Worm (Caenorhabditis elegans) whole organism, L2 larva: ENCODE results near the gene W02B12.1.

ENCODE experiments used
- C34F6.9 ChIP-seq: fragments of 150-350 bp; optimal IDR thresholded peaks from 2 replicates; lab custom pipeline; 2014; ENCODE audit warnings: missing biosample characterization, missing genetic modification characterization
- F13H6.1 ChIP-seq: sonication (generic microtip); optimal IDR thresholded peaks from 2 replicates; lab custom pipeline; 2016; ENCODE audit warnings: missing genetic modification characterization, missing compliant biosample characterization
- Y55F3AM.14 ChIP-seq: fragments of 200-800 bp; sonication (Bioruptor generic); optimal IDR thresholded peaks from 2 replicates; lab custom pipeline; 2018; ENCODE audit warnings: mild to moderate bottlenecking, missing genetic modification characterization, missing compliant biosample characterization
- ZK546.5 ChIP-seq: sonication (generic microtip); optimal IDR thresholded peaks from 2 replicates; lab custom pipeline; 2017; ENCODE audit warnings: missing biosample characterization, missing genetic modification characterization
- alr-1 ChIP-seq: fragments of 150-350 bp; optimal IDR thresholded peaks from 2 replicates; lab custom pipeline; 2014; ENCODE audit warnings: missing biosample characterization, missing genetic modification characterization
- aly-2 ChIP-seq: fragments of 150-350 bp; optimal IDR thresholded peaks from 2 replicates; lab custom pipeline; 2014; ENCODE audit warnings: missing biosample characterization, missing genetic modification characterization
- ama-1 ChIP-seq: fragments of 150-350 bp; optimal IDR thresholded peaks from 2 replicates; lab custom pipeline; 2018; ENCODE audit warnings: inconsistent platforms
- ceh-16 ChIP-seq: fragments of 150-350 bp; optimal IDR thresholded peaks from 2 replicates; lab custom pipeline; 2014; ENCODE audit warnings: missing biosample characterization, missing genetic modification characterization
- ceh-82 ChIP-seq: fragments of 150-350 bp; optimal IDR thresholded peaks from 2 replicates; lab custom pipeline; 2014; ENCODE audit warnings: missing biosample characterization, missing genetic modification characterization
- crh-2 ChIP-seq: sonication (generic microtip); optimal IDR thresholded peaks from 2 replicates; lab custom pipeline; 2017; ENCODE audit warnings: missing biosample characterization, missing genetic modification characterization
- egl-27 ChIP-seq: sonication (generic microtip); optimal IDR thresholded peaks from 3 replicates; lab custom pipeline; 2017; ENCODE audit warnings: missing biosample characterization, missing genetic modification reagents, missing genetic modification characterization
- elt-1 ChIP-seq: fragments of 150-350 bp; optimal IDR thresholded peaks from 2 replicates; lab custom pipeline; 2014; ENCODE audit warnings: missing biosample characterization, missing genetic modification characterization
- fos-1 ChIP-seq: fragments of 150-350 bp; optimal IDR thresholded peaks from 2 replicates; lab custom pipeline; 2014; ENCODE audit warnings: missing biosample characterization, missing genetic modification characterization
- gmeb-1 ChIP-seq: fragments of 150-350 bp; optimal IDR thresholded peaks from 2 replicates; lab custom pipeline; 2014; ENCODE audit warnings: missing biosample characterization, missing genetic modification characterization
- lin-11 ChIP-seq: fragments of 150-350 bp; sonication (generic microtip); optimal IDR thresholded peaks from 2 replicates; lab custom pipeline; 2014; ENCODE audit warnings: missing biosample characterization, missing genetic modification characterization, inconsistent platforms, mixed read lengths
- lin-13 ChIP-seq: fragments of 150-350 bp; optimal IDR thresholded peaks from 2 replicates; lab custom pipeline; 2014; ENCODE audit warnings: missing biosample characterization, missing genetic modification reagents, missing genetic modification characterization
- lin-39 ChIP-seq: fragments of 150-350 bp; optimal IDR thresholded peaks from 2 replicates; lab custom pipeline; 2014; ENCODE audit warnings: missing biosample characterization, missing genetic modification reagents, missing genetic modification characterization
- lsy-2 ChIP-seq, 2 experiments: fragments of 150-350 bp in 1 of 2; sonication (generic microtip) in 1 of 2; optimal IDR thresholded peaks; 2 replicates each; lab custom pipeline; 2014 to 2017; ENCODE audit warnings: missing biosample characterization in 2 of 2, missing genetic modification characterization in 2 of 2
- mab-5 ChIP-seq: fragments of 150-350 bp; optimal IDR thresholded peaks from 2 replicates; lab custom pipeline; 2014; ENCODE audit warnings: missing biosample characterization, missing genetic modification characterization
- mbf-1 ChIP-seq: sonication (generic microtip); optimal IDR thresholded peaks from 2 replicates; lab custom pipeline; 2017; ENCODE audit warnings: missing biosample characterization, missing genetic modification characterization
- mdl-1 ChIP-seq, 2 experiments: fragments of 150-350 bp in 1 of 2; sonication (generic microtip) in 1 of 2; optimal IDR thresholded peaks; 2 replicates each; lab custom pipeline; 2017; ENCODE audit warnings: missing biosample characterization in 2 of 2, missing genetic modification characterization in 2 of 2
- nhr-10 ChIP-seq: sonication (generic microtip); optimal IDR thresholded peaks from 2 replicates; lab custom pipeline; 2017; ENCODE audit warnings: missing biosample characterization, missing genetic modification characterization
- nhr-11 ChIP-seq: fragments of 150-350 bp; optimal IDR thresholded peaks from 2 replicates; lab custom pipeline; 2014; ENCODE audit warnings: missing biosample characterization, missing genetic modification characterization
- nhr-12 ChIP-seq: fragments of 150-350 bp; optimal IDR thresholded peaks from 2 replicates; lab custom pipeline; 2014; ENCODE audit warnings: missing biosample characterization, missing genetic modification characterization
- nhr-129 ChIP-seq: fragments of 150-350 bp; optimal IDR thresholded peaks from 2 replicates; lab custom pipeline; 2014; ENCODE audit warnings: missing biosample characterization, missing genetic modification characterization
- nhr-23 ChIP-seq: fragments of 150-350 bp; optimal IDR thresholded peaks from 2 replicates; lab custom pipeline; 2014; ENCODE audit warnings: missing biosample characterization, missing genetic modification reagents, missing genetic modification characterization
- nhr-237 ChIP-seq: fragments of 150-350 bp; optimal IDR thresholded peaks from 2 replicates; lab custom pipeline; 2014; ENCODE audit warnings: missing biosample characterization, missing genetic modification characterization
- nhr-25 ChIP-seq: fragments of 150-350 bp; sonication (generic microtip); optimal IDR thresholded peaks from 3 replicates; lab custom pipeline; 2014; ENCODE audit warnings: missing biosample characterization, missing genetic modification characterization
- nhr-6 ChIP-seq: fragments of 150-350 bp; optimal IDR thresholded peaks from 2 replicates; lab custom pipeline; 2014; ENCODE audit warnings: missing biosample characterization, missing genetic modification characterization
- nhr-77 ChIP-seq: fragments of 150-350 bp; optimal IDR thresholded peaks from 2 replicates; lab custom pipeline; 2014; ENCODE audit warnings: missing biosample characterization, missing genetic modification characterization
- peb-1 ChIP-seq: fragments of 150-350 bp; optimal IDR thresholded peaks from 2 replicates; lab custom pipeline; 2014; ENCODE audit warnings: missing biosample characterization, missing genetic modification characterization
- sem-4 ChIP-seq: fragments of 150-350 bp; optimal IDR thresholded peaks from 2 replicates; lab custom pipeline; 2014; ENCODE audit warnings: missing biosample characterization, missing genetic modification reagents, missing genetic modification characterization
- skn-1 ChIP-seq: sonication (generic microtip); optimal IDR thresholded peaks from 2 replicates; lab custom pipeline; 2017; ENCODE audit warnings: missing biosample characterization, missing genetic modification characterization
- sma-3 ChIP-seq: sonication (generic microtip); optimal IDR thresholded peaks from 2 replicates; lab custom pipeline; 2016; ENCODE audit warnings: missing genetic modification reagents, missing genetic modification characterization, missing compliant biosample characterization
- sma-9 ChIP-seq, 2 experiments: fragments of 150-350 bp in 1 of 2; sonication (generic microtip) in 1 of 2; optimal IDR thresholded peaks; 2 replicates each; lab custom pipeline; 2014 to 2016; ENCODE audit warnings: missing genetic modification characterization in 2 of 2, mild to moderate bottlenecking in 1 of 2, missing biosample characterization in 1 of 2, missing compliant biosample characterization in 1 of 2, missing genetic modification reagents in 1 of 2, moderate library complexity in 1 of 2
- snpc-4 ChIP-seq: fragments of 150-350 bp; optimal IDR thresholded peaks from 2 replicates; lab custom pipeline; 2014; ENCODE audit warnings: missing biosample characterization, missing genetic modification characterization
- unc-55 ChIP-seq: fragments of 150-350 bp; sonication (generic microtip); optimal IDR thresholded peaks from 3 replicates; lab custom pipeline; 2014; ENCODE audit warnings: missing biosample characterization, missing genetic modification reagents, missing genetic modification characterization
- unc-62 ChIP-seq: fragments of 150-350 bp; optimal IDR thresholded peaks from 2 replicates; lab custom pipeline; 2014; ENCODE audit warnings: missing biosample characterization, missing genetic modification reagents, missing genetic modification characterization
- zag-1 ChIP-seq: fragments of 150-350 bp; optimal IDR thresholded peaks from 2 replicates; lab custom pipeline; 2014; ENCODE audit warnings: missing biosample characterization, missing genetic modification characterization
- ztf-1 ChIP-seq: fragments of 200-800 bp; sonication (Bioruptor generic); conservative IDR thresholded peaks from 2 replicates; pipeline ENCODE4 v1.3.6; 2022; ENCODE audit warnings: missing genetic modification characterization, missing compliant biosample characterization
- ztf-11 ChIP-seq: sonication (generic microtip); optimal IDR thresholded peaks from 2 replicates; lab custom pipeline; 2017; ENCODE audit warnings: missing biosample characterization, missing genetic modification characterization
- ztf-4 ChIP-seq: fragments of 150-350 bp; optimal IDR thresholded peaks from 2 replicates; lab custom pipeline; 2014; ENCODE audit warnings: missing biosample characterization, missing genetic modification characterization

W02B12.1 gene

DNA sequence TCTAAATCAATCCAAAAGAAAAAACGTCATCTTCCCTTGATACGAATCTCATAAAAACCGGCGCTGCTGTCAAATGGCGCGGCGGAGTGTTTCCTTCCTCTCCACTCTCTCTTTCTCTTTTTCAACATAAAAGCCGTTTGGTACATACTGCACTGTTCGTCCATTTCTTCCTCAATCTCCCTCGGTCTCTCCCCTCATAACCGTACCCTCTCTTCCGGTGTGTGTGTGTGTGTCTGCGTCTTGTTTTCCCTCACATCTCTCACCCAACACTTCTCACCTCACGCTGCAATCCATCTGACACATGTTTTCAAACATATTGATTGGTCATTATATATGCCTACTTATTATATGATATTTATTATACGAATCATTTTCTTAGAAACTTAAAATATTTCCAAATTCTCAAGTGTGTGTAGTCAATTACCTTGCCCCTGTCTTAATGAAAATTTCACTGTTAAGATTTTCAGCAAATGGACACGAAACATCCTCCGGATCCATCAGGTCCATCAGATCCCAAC is 15.7 kb downstream of the W02B12.1 start, which contains the start of the genes aars-1 and rga-1 (continued):
- TF ChIP-seq sma-9 (GFP tag; optimal IDR thresholded peaks at IDR 0.05; lab: Kevin White, UChicago) (peak; percentile 83), sma-9 (tag; optimal IDR thresholded peaks at IDR 0.05; lab: Kevin White, UChicago) (no peak), nhr-237 (tag; lab: Kevin White, UChicago) (no peak), lsy-2 (tag; optimal IDR thresholded peaks at IDR 0.05; lab: Kevin White, UChicago) (peak in 1 of 2 experiments; percentile 70), ztf-11 (no peak), lin-39 (tag; lab: Kevin White, UChicago) (no peak), snpc-4 (tag; lab: Kevin White, UChicago) (no peak), gmeb-1 (no peak), elt-1 (no peak), unc-55 (GFP tag; lab: Kevin White, UChicago) (peak; percentile 50), nhr-11 (tag; lab: Kevin White, UChicago) (no peak), ztf-1 (GFP tag; lab: Robert Waterston, UW) (no peak), crh-2 (peak; percentile 39), nhr-77 (tag; lab: Kevin White, UChicago) (no peak)

DNA sequence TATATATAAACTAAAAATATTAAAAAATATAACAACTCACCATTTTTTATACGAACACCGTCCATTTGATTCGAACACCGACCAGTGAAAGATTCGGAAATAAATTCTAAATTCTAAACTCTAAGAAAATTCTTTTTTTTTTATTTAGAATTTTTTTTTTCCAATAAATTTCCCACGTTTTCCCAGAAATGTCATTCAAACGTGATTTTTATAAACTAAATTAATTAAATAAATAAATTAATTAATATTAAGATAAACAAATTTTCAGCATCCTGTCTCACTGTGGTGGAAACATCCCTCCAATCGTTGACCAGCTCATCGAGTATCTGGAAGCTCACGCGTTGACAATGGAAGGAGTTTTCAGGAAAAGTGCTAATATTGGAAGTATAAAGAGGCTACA is 18.7 kb downstream of the W02B12.1 start, which contains the start of gene klp-17:
Gene klp-17, minus strand, starts transcription at position 101 of the 400 bp plus-strand sequence.
- TF ChIP-seq lin-13 (no peak), F13H6.1 (tag; lab: Kevin White, UChicago) (no peak), sma-3 (GFP tag; lab: Kevin White, UChicago) (no peak), nhr-11 (tag; lab: Kevin White, UChicago) (no peak), peb-1 (tag; lab: Kevin White, UChicago) (no peak), zag-1 (no peak), nhr-25 (no peak), nhr-10 (tag; lab: Kevin White, UChicago) (no peak), nhr-23 (no peak), C34F6.9 (tag; lab: Kevin White, UChicago) (no peak), crh-2 (no peak), unc-62 (no peak)

DNA sequence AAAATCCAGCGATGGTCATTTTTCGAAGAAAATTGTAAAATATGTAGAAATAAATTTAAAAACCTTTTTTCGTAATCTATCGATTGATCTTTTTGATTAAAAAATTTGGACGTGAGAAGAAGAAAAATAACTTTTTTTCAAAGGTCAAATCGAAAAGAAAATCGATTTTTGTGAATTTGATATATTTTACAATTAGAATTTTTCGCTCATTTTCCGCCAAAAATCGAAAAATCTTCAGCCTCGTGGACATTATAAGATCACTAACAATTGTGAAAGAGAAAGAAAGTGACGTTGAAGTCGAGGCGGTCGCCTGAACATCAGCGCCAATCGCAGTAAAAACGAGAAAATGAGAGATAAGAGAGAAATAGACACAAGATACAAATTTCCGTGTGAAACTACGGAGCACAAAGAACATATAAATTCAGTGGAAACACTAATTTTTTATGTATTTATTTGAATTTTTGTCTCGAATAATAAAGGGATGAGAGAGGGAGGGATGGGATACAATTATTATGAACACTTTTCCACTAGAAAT is 20.8 kb downstream of the W02B12.1 start, which contains the start of gene cisd-1:
Gene cisd-1, minus strand, starts transcription at position 51 of the 535 bp plus-strand sequence.
- TF ChIP-seq gmeb-1: no peak
- no peak for TF ChIP-seq mdl-1 (tag; optimal IDR thresholded peaks at IDR 0.05; lab: Kevin White, UChicago)
- TF ChIP-seq mab-5 (tag; lab: Kevin White, UChicago): no peak
- no peak for TF ChIP-seq zag-1
- no peak for TF ChIP-seq unc-55 (GFP tag; lab: Kevin White, UChicago)
- TF ChIP-seq alr-1: no peak
- TF ChIP-seq fos-1 (tag; lab: Kevin White, UChicago): peak; percentile 58
- peak; percentile 21 for TF ChIP-seq C34F6.9 (tag; lab: Kevin White, UChicago)
- no peak for TF ChIP-seq egl-27 (tag; lab: Kevin White, UChicago)
- TF ChIP-seq sma-3 (GFP tag; lab: Kevin White, UChicago): no peak
- no peak for TF ChIP-seq unc-62
- TF ChIP-seq nhr-25: no peak
- TF ChIP-seq ztf-11: no peak
- TF ChIP-seq ztf-4 (tag; lab: Kevin White, UChicago): no peak
- no peak for TF ChIP-seq nhr-237 (tag; lab: Kevin White, UChicago)
- TF ChIP-seq sma-9 (GFP tag; optimal IDR thresholded peaks at IDR 0.05; lab: Kevin White, UChicago): peak; percentile 17
- TF ChIP-seq sma-9 (tag; optimal IDR thresholded peaks at IDR 0.05; lab: Kevin White, UChicago): no peak
- no peak for TF ChIP-seq mbf-1 (tag; lab: Kevin White, UChicago)
- no peak for TF ChIP-seq ceh-82 (tag; lab: Kevin White, UChicago)
- no peak for TF ChIP-seq ZK546.5 (tag; lab: Kevin White, UChicago)
- TF ChIP-seq lin-11 (tag; lab: Kevin White, UChicago): no peak
- no peak for TF ChIP-seq nhr-10 (tag; lab: Kevin White, UChicago)
- TF ChIP-seq elt-1: no peak
- TF ChIP-seq ama-1 (lab: Kevin White, UChicago): no peak
- no peak for TF ChIP-seq aly-2 (tag; lab: Kevin White, UChicago)
- TF ChIP-seq sem-4 (tag; lab: Kevin White, UChicago): no peak
- TF ChIP-seq lin-39 (tag; lab: Kevin White, UChicago): no peak
- TF ChIP-seq nhr-6 (tag; lab: Kevin White, UChicago): no peak
- no peak for TF ChIP-seq ceh-16
- TF ChIP-seq lin-13: no peak
- TF ChIP-seq lsy-2 (tag; optimal IDR thresholded peaks at IDR 0.05; lab: Kevin White, UChicago): peak in 1 of 2 experiments; percentile 14
- TF ChIP-seq nhr-129 (tag; lab: Kevin White, UChicago): no peak
- TF ChIP-seq Y55F3AM.14: no peak
- TF ChIP-seq crh-2: peak; percentile 40
- TF ChIP-seq nhr-12 (tag; lab: Kevin White, UChicago): no peak
- no peak for TF ChIP-seq skn-1 (tag; lab: Kevin White, UChicago)
- TF ChIP-seq nhr-11 (tag; lab: Kevin White, UChicago): no peak
- TF ChIP-seq, all 48 proteins: peak for 5
